Fruit fly (Drosophila melanogaster) whole organism, pupa: ENCODE measurements around the gene FoxL1.

Source experiments
- CG10348 ChIP-seq: fragments of 200-800 bp; sonication (Bioruptor generic); IDR thresholded peaks from 2 replicates; pipeline ENCODE4 v1.3.6; 2022; ENCODE audit warnings: missing biosample characterization, missing genetic modification characterization
- CG12605 ChIP-seq: fragments of 200-800 bp; sonication (Bioruptor generic); IDR thresholded peaks from 2 replicates; pipeline ENCODE4 v1.3.6; 2022; ENCODE audit warnings: missing biosample characterization, missing genetic modification characterization
- CG13204 ChIP-seq: fragments of 200-800 bp; sonication (Bioruptor generic); optimal IDR thresholded peaks from 2 replicates; lab custom pipeline; 2018; ENCODE audit warnings: missing biosample characterization, mild to moderate bottlenecking, missing genetic modification characterization, moderate library complexity
- CG14655 ChIP-seq: fragments of 200-800 bp; sonication (Bioruptor generic); optimal IDR thresholded peaks from 3 replicates; lab custom pipeline; 2017; ENCODE audit warnings: mild to moderate bottlenecking, missing biosample characterization, missing genetic modification reagents, missing genetic modification characterization
- CG15710 ChIP-seq: fragments of 200-800 bp; sonication (Bioruptor generic); optimal IDR thresholded peaks from 2 replicates; lab custom pipeline; 2018; ENCODE audit warnings: missing biosample characterization, mild to moderate bottlenecking, missing genetic modification characterization, moderate library complexity
- CG17806 ChIP-seq: fragments of 200-800 bp; sonication (Bioruptor generic); optimal IDR thresholded peaks from 2 replicates; lab custom pipeline; 2018; ENCODE audit warnings: missing biosample characterization, mild to moderate bottlenecking, missing genetic modification characterization, moderate library complexity
- CG32121 ChIP-seq: fragments of 200-800 bp; sonication (Bioruptor generic); IDR thresholded peaks from 2 replicates; pipeline ENCODE4 v1.3.6; 2022; ENCODE audit warnings: missing biosample characterization, missing genetic modification characterization
- CG34367 ChIP-seq: fragments of 200-800 bp; sonication (Bioruptor generic); optimal IDR thresholded peaks from 2 replicates; lab custom pipeline; 2018; ENCODE audit warnings: missing biosample characterization, mild to moderate bottlenecking, missing genetic modification characterization
- CG4496 ChIP-seq: fragments of 200-800 bp; sonication (Bioruptor generic); IDR thresholded peaks from 3 replicates; pipeline ENCODE4 v1.3.6; 2022; ENCODE audit warnings: missing biosample characterization, missing genetic modification characterization
- CG8159 ChIP-seq: fragments of 200-800 bp; sonication (Bioruptor generic); optimal IDR thresholded peaks from 3 replicates; lab custom pipeline; 2018; ENCODE audit warnings: missing biosample characterization, mild to moderate bottlenecking, missing genetic modification characterization, moderate library complexity
- CG8301 ChIP-seq: fragments of 200-800 bp; sonication (Bioruptor generic); optimal IDR thresholded peaks from 2 replicates; lab custom pipeline; 2018; ENCODE audit warnings: missing biosample characterization, mild to moderate bottlenecking, missing genetic modification characterization
- CG9948 ChIP-seq: fragments of 200-800 bp; sonication (Bioruptor generic); optimal IDR thresholded peaks from 2 replicates; lab custom pipeline; 2018; ENCODE audit warnings: missing biosample characterization, mild to moderate bottlenecking, missing genetic modification characterization, moderate library complexity
- D1 ChIP-seq: fragments of 200-800 bp; sonication (Bioruptor generic); optimal IDR thresholded peaks from 2 replicates; lab custom pipeline; 2018; ENCODE audit warnings: missing biosample characterization, mild to moderate bottlenecking, missing genetic modification characterization, moderate library complexity
- EcR ChIP-seq: fragments of 200-800 bp; sonication (Bioruptor generic); optimal IDR thresholded peaks from 3 replicates; lab custom pipeline; 2019; ENCODE audit warnings: missing biosample characterization, missing genetic modification characterization, mild to moderate bottlenecking, moderate library complexity, missing genetic modification reagents
- Ets98B ChIP-seq: fragments of 200-800 bp; sonication (Bioruptor generic); IDR thresholded peaks from 2 replicates; pipeline ENCODE4 v1.3.6; 2022; ENCODE audit warnings: missing biosample characterization, missing genetic modification characterization
- Pif1A ChIP-seq: fragments of 200-800 bp; sonication (Bioruptor generic); optimal IDR thresholded peaks from 3 replicates; lab custom pipeline; 2016; ENCODE audit warnings: missing biosample characterization, missing genetic modification characterization
- Pif1B ChIP-seq: fragments of 200-800 bp; sonication (Bioruptor generic); optimal IDR thresholded peaks from 3 replicates; lab custom pipeline; 2016; ENCODE audit warnings: missing biosample characterization, missing genetic modification characterization
- Snoo ChIP-seq: fragments of 200-800 bp; sonication (Bioruptor generic); optimal IDR thresholded peaks from 3 replicates; lab custom pipeline; 2017; ENCODE audit warnings: missing biosample characterization, mild to moderate bottlenecking, missing genetic modification characterization, inconsistent platforms
- fd96Ca ChIP-seq: fragments of 200-800 bp; sonication (Bioruptor generic); IDR thresholded peaks from 3 replicates; pipeline ENCODE4 v1.3.6; 2022; ENCODE audit warnings: missing biosample characterization, missing genetic modification characterization
- gl ChIP-seq: fragments of 200-800 bp; sonication (Bioruptor generic); optimal IDR thresholded peaks from 2 replicates; lab custom pipeline; 2018; ENCODE audit warnings: missing biosample characterization, mild to moderate bottlenecking, missing genetic modification characterization
- rn ChIP-seq: fragments of 200-800 bp; sonication (Bioruptor generic); IDR thresholded peaks from 2 replicates; pipeline ENCODE4 v1.3.6; 2022; ENCODE audit warnings: missing biosample characterization, missing genetic modification characterization

FoxL1 gene

dm6 chr3L:4031762-4032161, 13.1 kb downstream of the FoxL1 start, which contains the start of the genes Gr64d and Gr64e:
TSS of gene Gr64d (plus strand) at chr3L:4032062.
TSS of gene Gr64e (plus strand) at chr3L:4032141.
- TF ChIP-seq CG10348 (GFP tag; lab: Robert Waterston, UW) (no peak), CG34367 (tag; lab: Kevin White, UChicago) (no peak), CG32121 (GFP tag; lab: Robert Waterston, UW) (no peak), gl (tag; lab: Kevin White, UChicago) (no peak), D1 (tag; lab: Kevin White, UChicago) (no peak), CG8301 (no peak), rn (GFP tag; lab: Robert Waterston, UW) (no peak), CG8159 (no peak), Snoo (tag; lab: Kevin White, UChicago) (no peak), CG12605 (GFP tag; lab: Robert Waterston, UW) (no peak), Ets98B (GFP tag; lab: Robert Waterston, UW) (no peak), Pif1B (no peak)

- TF ChIP-seq D1 (tag; lab: Kevin White, UChicago): no peak
Observed at dm6 chr3L:4035499-4035898, 16.8 kb downstream of the FoxL1 start, which contains the start of gene Gr64f. TSS of gene Gr64f (plus strand) at chr3L:4035799.

dm6 chr3L:4040247-4040925, 21.7 kb downstream of the FoxL1 start, which contains the start of the genes CG11593 and Rcd5:
TSS of gene CG11593 (minus strand) at chr3L:4040482.
TSS of gene Rcd5 (plus strand) at chr3L:4040529.
- peak; percentile 77 for TF ChIP-seq fd96Ca
- no peak for TF ChIP-seq CG10348 (GFP tag; lab: Robert Waterston, UW)
- no peak for TF ChIP-seq CG14655
- TF ChIP-seq CG34367 (tag; lab: Kevin White, UChicago): peak; percentile 8
- TF ChIP-seq EcR (GFP tag; lab: Kevin White, UChicago): no peak
- TF ChIP-seq gl (tag; lab: Kevin White, UChicago): no peak
- TF ChIP-seq CG4496 (GFP tag; lab: Robert Waterston, UW): peak; percentile 75
- no peak; the same call in 1 of the 2 replicates for TF ChIP-seq Ets98B (GFP tag; lab: Robert Waterston, UW)
- no peak for TF ChIP-seq Pif1B
- TF ChIP-seq CG13204: no peak
- TF ChIP-seq CG32121 (GFP tag; lab: Robert Waterston, UW): peak; percentile 62
- TF ChIP-seq D1 (tag; lab: Kevin White, UChicago): no peak
- peak; percentile 70 for TF ChIP-seq rn (GFP tag; lab: Robert Waterston, UW)
- TF ChIP-seq Snoo (tag; lab: Kevin White, UChicago): no peak
- TF ChIP-seq CG15710 (tag; lab: Kevin White, UChicago): no peak
- no peak for TF ChIP-seq Pif1A (GFP tag; lab: Kevin White, UChicago)
- no peak for TF ChIP-seq CG17806 (tag; lab: Kevin White, UChicago)
- TF ChIP-seq CG9948: no peak
- no peak for TF ChIP-seq CG8301
- TF ChIP-seq CG12605 (GFP tag; lab: Robert Waterston, UW): no peak
- TF ChIP-seq CG8159: no peak
- TF ChIP-seq, all 21 proteins: peak for 5

- TF ChIP-seq EcR (GFP tag; lab: Kevin White, UChicago) (no peak), CG8159 (no peak), CG17806 (tag; lab: Kevin White, UChicago) (no peak), CG10348 (GFP tag; lab: Robert Waterston, UW) (no peak), fd96Ca (no peak), Pif1B (no peak), CG13204 (no peak), CG9948 (no peak), Ets98B (GFP tag; lab: Robert Waterston, UW) (no peak), rn (GFP tag; lab: Robert Waterston, UW) (no peak), CG32121 (GFP tag; lab: Robert Waterston, UW) (no peak), CG15710 (tag; lab: Kevin White, UChicago) (no peak), Snoo (tag; lab: Kevin White, UChicago) (no peak), CG4496 (GFP tag; lab: Robert Waterston, UW) (no peak), gl (tag; lab: Kevin White, UChicago) (no peak), CG34367 (tag; lab: Kevin White, UChicago) (no peak), Pif1A (GFP tag; lab: Kevin White, UChicago) (no peak), D1 (tag; lab: Kevin White, UChicago) (no peak)
- TF ChIP-seq, all 21 proteins: peak for 0
Observed at dm6 chr3L:4044497-4044896, 25.8 kb downstream of the FoxL1 start.

dm6 chr3L:4046289-4046688, 27.6 kb downstream of the FoxL1 start, which contains the start of gene CG1136:
TSS of gene CG1136 (plus strand) at chr3L:4046596.
- TF ChIP-seq gl (tag; lab: Kevin White, UChicago) (no peak), CG12605 (GFP tag; lab: Robert Waterston, UW) (no peak), CG15710 (tag; lab: Kevin White, UChicago) (no peak), CG9948 (no peak), EcR (GFP tag; lab: Kevin White, UChicago) (no peak), D1 (tag; lab: Kevin White, UChicago) (no peak), CG17806 (tag; lab: Kevin White, UChicago) (no peak), fd96Ca (no peak), CG8159 (no peak), CG8301 (no peak), CG4496 (GFP tag; lab: Robert Waterston, UW) (no peak), Snoo (tag; lab: Kevin White, UChicago) (no peak), CG13204 (no peak), CG14655 (no peak), Pif1A (GFP tag; lab: Kevin White, UChicago) (no peak), rn (GFP tag; lab: Robert Waterston, UW) (no peak), Pif1B (no peak)

- TF ChIP-seq Ets98B (GFP tag; lab: Robert Waterston, UW) (no peak), D1 (tag; lab: Kevin White, UChicago) (no peak), Pif1A (GFP tag; lab: Kevin White, UChicago) (no peak), EcR (GFP tag; lab: Kevin White, UChicago) (no peak), CG32121 (GFP tag; lab: Robert Waterston, UW) (no peak), rn (GFP tag; lab: Robert Waterston, UW) (no peak)
Observed at dm6 chr3L:4047635-4048034, 29.0 kb downstream of the FoxL1 start, which contains the start of gene Dpy-30L2. TSS of gene Dpy-30L2 (minus strand) at chr3L:4047735.
